Fruit fly (Drosophila melanogaster) whole organism: ENCODE results near the gene CG42404.

Source experiments
- CG8478 ChIP-seq: fragments of >200 bp; optimal IDR thresholded peaks from 2 replicates; lab custom pipeline; 2018; ENCODE audit warnings: inconsistent platforms
- pan ChIP-seq: fragments of >200 bp; optimal IDR thresholded peaks from 2 replicates; lab custom pipeline; 2017
- psq ChIP-seq: fragments of >200 bp; optimal IDR thresholded peaks from 2 replicates; lab custom pipeline; 2017

- TF ChIP-seq pan (lab: Kevin White, UChicago): no peak
- TF ChIP-seq CG8478 (lab: Kevin White, UChicago): no peak
- no peak for TF ChIP-seq psq
Measured at dm6 chr3R:15280619-15281334, 30.9 kb downstream of the CG42404 start.
